Fruit fly (Drosophila melanogaster) S2 (cell line): ENCODE measurements around the gene CG33995.

Experiments used
- CG8478 ChIP-seq: fragments of >200 bp; optimal IDR thresholded peaks from 2 replicates; lab custom pipeline; 2018
- CTCF ChIP-seq, 2 experiments: fragments of >200 bp; optimal IDR thresholded peaks; 2 replicates each; lab custom pipeline; 2018

- TF ChIP-seq CG8478 (lab: Kevin White, UChicago) (no peak), CTCF (optimal IDR thresholded peaks at IDR 0.05; lab: Kevin White, UChicago) (no peak)
Measured at dm6 chr2L:5046261-5046660, 3.2 kb downstream of the CG33995 start.
